Worm (Caenorhabditis elegans) whole organism, early embryonic: Measurements from ENCODE around the gene unc-43.
"Not testable (repeated sequence)": the region's sequence is repeated elsewhere in the genome, so short reads cannot be mapped to it uniquely, and the experiment has no call there.

ENCODE experiments used
- B0310.2 ChIP-seq: sonication (generic microtip); optimal IDR thresholded peaks from 2 replicates; lab custom pipeline; 2016; ENCODE audit warnings: mild to moderate bottlenecking, missing genetic modification characterization, missing compliant biosample characterization
- F13C5.2 ChIP-seq: sonication (generic microtip); optimal IDR thresholded peaks from 2 replicates; lab custom pipeline; 2017; ENCODE audit warnings: mild to moderate bottlenecking, missing genetic modification characterization, inconsistent platforms, missing compliant biosample characterization
- aly-1 ChIP-seq: sonication (generic microtip); optimal IDR thresholded peaks from 2 replicates; lab custom pipeline; 2016; ENCODE audit warnings: missing genetic modification characterization, missing compliant biosample characterization
- ama-1 ChIP-seq: fragments of 150-350 bp; optimal IDR thresholded peaks from 2 replicates; lab custom pipeline; 2014
- ceh-13 ChIP-seq: fragments of 200-800 bp; sonication (Bioruptor generic); optimal IDR thresholded peaks from 2 replicates; lab custom pipeline; 2018; ENCODE audit warnings: mild to moderate bottlenecking, missing genetic modification characterization, missing compliant biosample characterization
- ceh-36 ChIP-seq: sonication (generic microtip); optimal IDR thresholded peaks from 2 replicates; lab custom pipeline; 2016; ENCODE audit warnings: missing genetic modification characterization, inconsistent platforms, missing compliant biosample characterization
- ets-7 ChIP-seq: sonication (generic microtip); optimal IDR thresholded peaks from 2 replicates; lab custom pipeline; 2016; ENCODE audit warnings: missing genotype, missing genetic modification characterization, missing compliant biosample characterization
- flt-1 ChIP-seq: fragments of 200-800 bp; sonication (Bioruptor generic); IDR thresholded peaks from 2 replicates; pipeline ENCODE4 v1.3.6; 2022; ENCODE audit warnings: missing genetic modification characterization, missing compliant biosample characterization
- hmbx-1 ChIP-seq: sonication (generic microtip); optimal IDR thresholded peaks from 2 replicates; lab custom pipeline; 2016; ENCODE audit warnings: mild to moderate bottlenecking, missing genetic modification characterization, missing compliant biosample characterization
- hmg-4 ChIP-seq: fragments of 200-800 bp; sonication (Bioruptor generic); optimal IDR thresholded peaks from 2 replicates; lab custom pipeline; 2018; ENCODE audit warnings: mild to moderate bottlenecking, missing genetic modification characterization, missing compliant biosample characterization
- hnd-1 ChIP-seq: sonication (generic microtip); optimal IDR thresholded peaks from 2 replicates; lab custom pipeline; 2016; ENCODE audit warnings: missing genetic modification characterization, missing compliant biosample characterization
- pes-1 ChIP-seq: fragments of 200-800 bp; sonication (Bioruptor generic); IDR thresholded peaks from 2 replicates; pipeline ENCODE4 v1.3.6; 2022; ENCODE audit warnings: missing genetic modification reagents, missing genetic modification characterization, missing compliant biosample characterization
- scrt-1 ChIP-seq: fragments of 200-800 bp; sonication (Bioruptor generic); IDR thresholded peaks from 2 replicates; pipeline ENCODE4 v1.3.6; 2022; ENCODE audit warnings: missing genetic modification characterization, missing compliant biosample characterization
- sea-1 ChIP-seq: fragments of 200-800 bp; sonication (Bioruptor generic); conservative IDR thresholded peaks from 2 replicates; pipeline ENCODE4 v1.3.6; 2022; ENCODE audit warnings: missing genetic modification characterization, missing compliant biosample characterization
- tbx-11 ChIP-seq: fragments of 200-800 bp; sonication (Bioruptor generic); IDR thresholded peaks from 2 replicates; pipeline ENCODE4 v1.3.6; 2022; ENCODE audit warnings: missing genetic modification characterization, missing compliant biosample characterization
- tbx-37 ChIP-seq: fragments of 200-800 bp; sonication (Bioruptor generic); conservative IDR thresholded peaks from 2 replicates; pipeline ENCODE4 v1.3.6; 2022; ENCODE audit warnings: missing genetic modification reagents, missing genetic modification characterization, missing compliant biosample characterization
- tra-4 ChIP-seq: sonication (generic microtip); optimal IDR thresholded peaks from 2 replicates; lab custom pipeline; 2017; ENCODE audit warnings: missing genetic modification characterization, missing compliant biosample characterization

unc-43 gene

DNA sequence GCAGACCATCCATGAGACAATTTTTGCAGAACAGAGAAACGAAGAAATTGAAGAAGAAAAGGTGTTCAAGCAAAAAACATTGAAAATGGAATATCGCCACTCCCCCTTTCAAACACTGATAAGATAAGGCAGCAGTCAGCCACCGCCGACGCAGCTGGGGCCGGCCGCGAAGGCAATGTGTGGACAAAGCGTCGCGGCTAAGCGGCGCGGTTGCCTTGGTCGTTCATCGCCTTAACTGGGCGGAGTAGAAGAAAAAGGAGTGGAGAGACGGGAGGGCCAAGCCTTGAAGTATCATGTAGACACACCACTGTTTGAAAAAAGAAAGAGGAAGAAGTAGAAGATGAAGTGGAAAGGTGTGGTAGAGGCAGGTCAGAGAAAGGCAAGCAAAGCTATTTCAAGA is 19.1 kb downstream of the unc-43 start:
- peak; percentile 17 for TF ChIP-seq hmg-4 (GFP tag; lab: Kevin White, UChicago)
- TF ChIP-seq F13C5.2 (tag; lab: Kevin White, UChicago): no peak

- 0 out of 2 replicates have a peak, but pooled peaks have one; percentile 32 for TF ChIP-seq tbx-11 (GFP tag; lab: Robert Waterston, UW)
Observed at ce11 chrIV:10323368-10323767, 26.6 kb downstream of the unc-43 start.

- TF ChIP-seq tra-4 (tag; lab: Kevin White, UChicago); flt-1 (GFP tag; lab: Robert Waterston, UW); hnd-1 (tag; lab: Kevin White, UChicago): not testable (repeated sequence)
Observed at ce11 chrIV:10322650-10323049, 27.4 kb downstream of the unc-43 start, which contains the start of gene R09E10.1. R09E10.1 (minus strand) TSS chrIV:10322750.

- TF ChIP-seq tra-4 (tag; lab: Kevin White, UChicago): no peak
- no peak for TF ChIP-seq sea-1
- no peak for TF ChIP-seq hmg-4 (GFP tag; lab: Kevin White, UChicago)
- no peak for TF ChIP-seq hnd-1 (tag; lab: Kevin White, UChicago)
- no peak for TF ChIP-seq flt-1 (GFP tag; lab: Robert Waterston, UW)
Observed at ce11 chrIV:10318199-10318598, 31.8 kb downstream of the unc-43 start, which contains the start of gene R09E10.2. R09E10.2 (minus strand) TSS chrIV:10318299.

DNA sequence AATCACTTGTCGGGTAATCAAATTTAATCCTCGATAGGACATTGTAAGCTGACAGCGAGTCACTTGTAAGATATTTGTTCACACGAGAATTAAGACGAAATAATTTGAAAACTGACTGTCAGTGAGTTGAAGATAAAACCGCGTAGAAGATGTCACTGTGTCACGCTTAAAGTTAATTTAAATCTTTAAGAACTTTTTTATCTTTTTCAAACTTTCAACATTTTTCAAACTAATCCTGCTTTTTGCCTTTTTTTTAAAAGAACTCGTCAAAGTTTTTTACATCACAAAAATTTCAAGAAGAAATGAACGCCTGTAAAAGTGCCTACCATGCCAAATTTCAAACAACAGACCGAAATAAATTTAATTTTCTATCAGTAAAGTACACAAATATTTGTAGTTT is 36.5 kb downstream of the unc-43 start, which contains the start of gene acs-18:
Gene acs-18 (minus strand): TSS at position 101 of the 400 bp plus-strand sequence.
- TF ChIP-seq hnd-1 (tag; lab: Kevin White, UChicago): no peak
- TF ChIP-seq ets-7 (tag; lab: Kevin White, UChicago): no peak
- no peak for TF ChIP-seq sea-1
- TF ChIP-seq ceh-13 (GFP tag; lab: Kevin White, UChicago): no peak
- TF ChIP-seq B0310.2 (tag; lab: Kevin White, UChicago): no peak
- no peak for TF ChIP-seq pes-1 (GFP tag; lab: Robert Waterston, UW)
- no peak for TF ChIP-seq ama-1 (lab: Kevin White, UChicago)
- TF ChIP-seq hmg-4 (GFP tag; lab: Kevin White, UChicago): no peak

DNA sequence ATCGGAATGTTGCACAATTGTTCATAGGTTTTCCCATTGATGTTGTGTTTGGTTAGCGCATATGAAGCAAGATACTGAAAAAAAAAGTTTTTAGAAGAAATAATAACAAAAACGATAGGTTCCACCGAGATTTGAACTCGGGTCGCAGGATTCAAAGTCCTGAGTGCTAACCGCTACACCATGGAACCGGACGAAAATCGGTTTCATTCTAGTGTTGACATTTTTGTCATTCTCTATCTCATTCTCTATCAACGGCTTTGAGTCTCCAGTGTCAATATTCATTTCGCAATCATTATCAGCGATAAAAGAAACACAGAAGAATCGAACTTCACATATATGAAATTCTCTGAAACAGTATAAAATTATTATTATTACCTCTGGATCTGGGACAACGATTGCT is 38.9 kb downstream of the unc-43 start:
- no peak for TF ChIP-seq pes-1 (GFP tag; lab: Robert Waterston, UW)
- TF ChIP-seq ets-7 (tag; lab: Kevin White, UChicago): no peak

- TF ChIP-seq ama-1 (lab: Kevin White, UChicago) (no peak), ceh-36 (no peak), ets-7 (tag; lab: Kevin White, UChicago) (no peak), hmg-4 (GFP tag; lab: Kevin White, UChicago) (no peak), scrt-1 (GFP tag; lab: Robert Waterston, UW) (no peak), pes-1 (GFP tag; lab: Robert Waterston, UW) (no peak)
Observed at ce11 chrIV:10310329-10310728, 39.7 kb downstream of the unc-43 start, which contains the start of gene R09E10.8. R09E10.8 (minus strand) TSS chrIV:10310429.

- TF ChIP-seq scrt-1 (GFP tag; lab: Robert Waterston, UW): no peak
- no peak for TF ChIP-seq B0310.2 (tag; lab: Kevin White, UChicago)
- TF ChIP-seq ets-7 (tag; lab: Kevin White, UChicago): no peak
- no peak for TF ChIP-seq tra-4 (tag; lab: Kevin White, UChicago)
- no peak for TF ChIP-seq aly-1
- no peak for TF ChIP-seq sea-1
- no peak for TF ChIP-seq ceh-36
- no peak for TF ChIP-seq hnd-1 (tag; lab: Kevin White, UChicago)
- no peak for TF ChIP-seq tbx-11 (GFP tag; lab: Robert Waterston, UW)
- TF ChIP-seq pes-1 (GFP tag; lab: Robert Waterston, UW): no peak
- no peak for TF ChIP-seq tbx-37
- TF ChIP-seq flt-1 (GFP tag; lab: Robert Waterston, UW): no peak
- no peak for TF ChIP-seq ama-1 (lab: Kevin White, UChicago)
- TF ChIP-seq ceh-13 (GFP tag; lab: Kevin White, UChicago): no peak
Observed at ce11 chrIV:10304383-10304782, 45.6 kb downstream of the unc-43 start.

- TF ChIP-seq flt-1 (GFP tag; lab: Robert Waterston, UW) (no peak), tra-4 (tag; lab: Kevin White, UChicago) (no peak), ceh-13 (GFP tag; lab: Kevin White, UChicago) (no peak), pes-1 (GFP tag; lab: Robert Waterston, UW) (no peak), tbx-11 (GFP tag; lab: Robert Waterston, UW) (no peak), hnd-1 (tag; lab: Kevin White, UChicago) (no peak), ama-1 (lab: Kevin White, UChicago) (no peak), F13C5.2 (tag; lab: Kevin White, UChicago) (no peak), aly-1 (no peak), ets-7 (tag; lab: Kevin White, UChicago) (no peak), hmbx-1 (no peak), ceh-36 (no peak), hmg-4 (GFP tag; lab: Kevin White, UChicago) (no peak)
Observed at ce11 chrIV:10302203-10302602, 47.8 kb downstream of the unc-43 start, which contains the start of gene R09E10.5. R09E10.5 (minus strand) TSS chrIV:10302303.
